Fruit fly (Drosophila melanogaster) whole organism, embryonic: ENCODE measurements around the gene nAChRalpha6.
A peak's percentile ranks its signal among the peaks of the same experiment; 100 is the strongest.

Source experiments
- Awh ChIP-seq: fragments of 200-800 bp; sonication (Bioruptor generic); IDR thresholded peaks from 2 replicates; pipeline ENCODE4, ENCODE4 v1.3.6; 2022; ENCODE audit warnings: missing biosample characterization, missing genetic modification characterization
- BtbVII ChIP-seq: fragments of 200-800 bp; sonication (Bioruptor generic); optimal IDR thresholded peaks from 3 replicates; lab custom pipeline; 2017; ENCODE audit warnings: missing biosample characterization, mild to moderate bottlenecking, missing genetic modification characterization
- CG10209 ChIP-seq: fragments of 200-800 bp; sonication (Bioruptor generic); optimal IDR thresholded peaks from 3 replicates; lab custom pipeline; 2017; ENCODE audit warnings: missing biosample characterization, mild to moderate bottlenecking, missing genetic modification characterization, missing genetic modification reagents
- CG10321 ChIP-seq: fragments of 200-800 bp; sonication (Bioruptor generic); IDR thresholded peaks from 2 replicates; pipeline ENCODE4 v1.3.6; 2022; ENCODE audit warnings: missing biosample characterization, missing genetic modification characterization
- CG12104 ChIP-seq: fragments of 200-800 bp; sonication (Bioruptor generic); optimal IDR thresholded peaks from 3 replicates; lab custom pipeline; 2016; ENCODE audit warnings: missing biosample characterization, missing genetic modification characterization
- CG12942 ChIP-seq: fragments of 200-800 bp; sonication (Bioruptor generic); optimal IDR thresholded peaks from 3 replicates; lab custom pipeline; 2016; ENCODE audit warnings: missing biosample characterization, missing genetic modification characterization
- CG14050 ChIP-seq: fragments of 200-800 bp; sonication (Bioruptor generic); IDR thresholded peaks from 3 replicates; pipeline ENCODE4 v1.3.6; 2022; ENCODE audit warnings: missing biosample characterization, missing genetic modification characterization
- CG1832 ChIP-seq: fragments of 200-800 bp; sonication (Bioruptor generic); optimal IDR thresholded peaks from 2 replicates; lab custom pipeline; 2017; ENCODE audit warnings: missing biosample characterization, mild to moderate bottlenecking, missing genetic modification characterization, inconsistent platforms
- CG18476 ChIP-seq: fragments of 200-800 bp; sonication (Bioruptor generic); optimal IDR thresholded peaks from 2 replicates; lab custom pipeline; 2016; ENCODE audit warnings: missing biosample characterization, mild to moderate bottlenecking, missing genetic modification characterization
- CG2678 ChIP-seq: fragments of 200-800 bp; sonication (Bioruptor generic); optimal IDR thresholded peaks from 3 replicates; lab custom pipeline; 2019; ENCODE audit warnings: missing biosample characterization, mild to moderate bottlenecking, missing genetic modification characterization, moderate library complexity
- CG31388 ChIP-seq: fragments of 200-800 bp; sonication (Bioruptor generic); optimal IDR thresholded peaks from 2 replicates; lab custom pipeline; 2016; ENCODE audit warnings: missing biosample characterization, missing genetic modification characterization
- CG32767 ChIP-seq: fragments of 200-800 bp; sonication (Bioruptor generic); IDR thresholded peaks from 2 replicates; pipeline ENCODE4 v1.3.6; 2022; ENCODE audit warnings: missing biosample characterization, missing genetic modification characterization
- CG42726 ChIP-seq: fragments of 200-800 bp; sonication (Bioruptor generic); IDR thresholded peaks from 2 replicates; pipeline ENCODE4 v1.3.6; 2022; ENCODE audit warnings: missing biosample characterization, missing genetic modification characterization; ENCODE audit not compliant: partially characterized antibody
- CG4328 ChIP-seq: fragments of 200-800 bp; sonication (Bioruptor generic); optimal IDR thresholded peaks from 3 replicates; lab custom pipeline; 2017; ENCODE audit warnings: missing biosample characterization, missing genetic modification reagents, missing genetic modification characterization
- CG8089 ChIP-seq: fragments of 200-800 bp; sonication (Bioruptor generic); optimal IDR thresholded peaks from 3 replicates; lab custom pipeline; 2016; ENCODE audit warnings: missing biosample characterization, missing genetic modification characterization
- CG8944 ChIP-seq: fragments of 200-800 bp; sonication (Bioruptor generic); optimal IDR thresholded peaks from 3 replicates; lab custom pipeline; 2016; ENCODE audit warnings: missing biosample characterization, missing genetic modification characterization
- CG9797 ChIP-seq: fragments of 200-800 bp; sonication (Bioruptor generic); optimal IDR thresholded peaks from 3 replicates; lab custom pipeline; 2018; ENCODE audit warnings: missing biosample characterization, mild to moderate bottlenecking, missing genetic modification characterization
- CG9932 ChIP-seq: fragments of 200-800 bp; sonication (Bioruptor generic); IDR thresholded peaks from 2 replicates; pipeline ENCODE4 v1.3.6; 2022; ENCODE audit warnings: missing biosample characterization, missing genetic modification characterization
- Dfd ChIP-seq, 2 experiments: fragments of >200 bp; optimal IDR thresholded peaks; 2 replicates each; lab custom pipeline; 2017; ENCODE audit warnings: missing biosample characterization in 2 of 2, missing genetic modification characterization in 2 of 2
- Dref ChIP-seq: fragments of 200-800 bp; sonication (Bioruptor generic); IDR thresholded peaks from 2 replicates; pipeline ENCODE4 v1.3.6; 2022; ENCODE audit warnings: missing biosample characterization, missing genetic modification characterization
- H2.0 ChIP-seq: fragments of 200-800 bp; sonication (Bioruptor generic); IDR thresholded peaks from 2 replicates; pipeline ENCODE4 v1.3.6; 2022; ENCODE audit warnings: missing biosample characterization, missing genetic modification characterization
- Hey ChIP-seq: fragments of 200-800 bp; sonication (Bioruptor generic); optimal IDR thresholded peaks from 3 replicates; lab custom pipeline; 2018; ENCODE audit warnings: missing biosample characterization, mild to moderate bottlenecking, missing genetic modification characterization
- Hmx ChIP-seq: fragments of 200-800 bp; sonication (Bioruptor generic); optimal IDR thresholded peaks from 2 replicates; lab custom pipeline; 2016; ENCODE audit warnings: missing biosample characterization, missing genetic modification characterization
- Kr ChIP-seq: fragments of 200-800 bp; sonication (Bioruptor generic); optimal IDR thresholded peaks from 2 replicates; lab custom pipeline; 2017; ENCODE audit warnings: missing biosample characterization, mild to moderate bottlenecking, missing genetic modification characterization
- MTF-1 ChIP-seq: fragments of 200-800 bp; sonication (Bioruptor generic); optimal IDR thresholded peaks from 2 replicates; lab custom pipeline; 2018; ENCODE audit warnings: missing biosample characterization, mild to moderate bottlenecking, missing genetic modification characterization, borderline replicate concordance
- Myb ChIP-seq: fragments of 200-800 bp; sonication (Bioruptor generic); optimal IDR thresholded peaks from 2 replicates; lab custom pipeline; 2016; ENCODE audit warnings: missing biosample characterization, missing genetic modification characterization
- Neu2 ChIP-seq: fragments of 200-800 bp; sonication (Bioruptor generic); optimal IDR thresholded peaks from 3 replicates; lab custom pipeline; 2016; ENCODE audit warnings: missing biosample characterization, missing genetic modification characterization, borderline replicate concordance
- Nf-YB ChIP-seq: fragments of 200-800 bp; sonication (Bioruptor generic); optimal IDR thresholded peaks from 3 replicates; lab custom pipeline; 2019; ENCODE audit warnings: missing biosample characterization, mild to moderate bottlenecking, missing genetic modification characterization, moderate library complexity
- Opbp ChIP-seq: fragments of 200-800 bp; sonication (Bioruptor generic); IDR thresholded peaks from 3 replicates; pipeline ENCODE4 v1.3.6; 2022; ENCODE audit warnings: missing biosample characterization, missing genetic modification characterization; ENCODE audit not compliant: partially characterized antibody
- Rx ChIP-seq: fragments of 200-800 bp; sonication (Bioruptor generic); IDR thresholded peaks from 2 replicates; pipeline ENCODE4 v1.3.6; 2022; ENCODE audit warnings: missing biosample characterization, missing genetic modification characterization
- Taf1 ChIP-seq: fragments of 200-800 bp; sonication (Bioruptor generic); IDR thresholded peaks from 2 replicates; pipeline ENCODE4 v1.3.6; 2022; ENCODE audit warnings: missing biosample characterization, missing genetic modification characterization
- ara ChIP-seq: fragments of 200-800 bp; sonication (Bioruptor generic); IDR thresholded peaks from 2 replicates; pipeline ENCODE4 v1.3.6; 2022; ENCODE audit warnings: missing biosample characterization, missing genetic modification characterization
- az2 ChIP-seq: fragments of 200-800 bp; sonication (Bioruptor generic); optimal IDR thresholded peaks from 3 replicates; lab custom pipeline; 2016; ENCODE audit warnings: missing biosample characterization, missing genetic modification characterization
- bbx ChIP-seq: fragments of 200-800 bp; sonication (Bioruptor generic); IDR thresholded peaks from 2 replicates; pipeline ENCODE4 v1.3.6; 2022; ENCODE audit warnings: missing biosample characterization, missing genetic modification characterization; ENCODE audit not compliant: partially characterized antibody
- cad ChIP-seq: fragments of >200 bp; optimal IDR thresholded peaks from 2 replicates; lab custom pipeline; 2017; ENCODE audit warnings: missing biosample characterization, missing genetic modification characterization
- cg ChIP-seq: fragments of 200-800 bp; sonication (Bioruptor generic); optimal IDR thresholded peaks from 3 replicates; lab custom pipeline; 2019; ENCODE audit warnings: missing biosample characterization, mild to moderate bottlenecking, missing genetic modification characterization, moderate library complexity
- chif ChIP-seq, 2 experiments: fragments of 200-800 bp; sonication (Bioruptor generic); optimal IDR thresholded peaks; 3 replicates each; lab custom pipeline; 2016; ENCODE audit warnings: missing biosample characterization in 2 of 2, missing genetic modification characterization in 2 of 2
- cwo ChIP-seq: fragments of 200-800 bp; sonication (Bioruptor generic); optimal IDR thresholded peaks from 3 replicates; lab custom pipeline; 2017; ENCODE audit warnings: missing biosample characterization, missing genetic modification characterization, mild to moderate bottlenecking, moderate library complexity, missing genetic modification reagents
- fd102C ChIP-seq: fragments of 200-800 bp; sonication (Bioruptor generic); optimal IDR thresholded peaks from 2 replicates; lab custom pipeline; 2018; ENCODE audit warnings: missing biosample characterization, mild to moderate bottlenecking, missing genetic modification characterization, moderate library complexity
- fu2 ChIP-seq: fragments of 200-800 bp; sonication (Bioruptor generic); optimal IDR thresholded peaks from 2 replicates; lab custom pipeline; 2016; ENCODE audit warnings: missing biosample characterization, missing genetic modification characterization
- her ChIP-seq: fragments of 200-800 bp; sonication (Bioruptor generic); optimal IDR thresholded peaks from 2 replicates; lab custom pipeline; 2016; ENCODE audit warnings: missing biosample characterization, missing genetic modification characterization
- jing ChIP-seq: fragments of 200-800 bp; sonication (Bioruptor generic); optimal IDR thresholded peaks from 2 replicates; lab custom pipeline; 2018; ENCODE audit warnings: missing biosample characterization, mild to moderate bottlenecking, missing genetic modification characterization
- ken ChIP-seq: fragments of 200-800 bp; sonication (Bioruptor generic); IDR thresholded peaks from 3 replicates; pipeline ENCODE4 v1.3.6; 2022; ENCODE audit warnings: missing biosample characterization, missing genetic modification characterization
- onecut ChIP-seq: fragments of 200-800 bp; sonication (Bioruptor generic); IDR thresholded peaks from 2 replicates; pipeline ENCODE4 v1.3.6; 2022; ENCODE audit warnings: missing biosample characterization, missing genetic modification characterization
- pb ChIP-seq: fragments of 200-800 bp; sonication (Bioruptor generic); optimal IDR thresholded peaks from 3 replicates; lab custom pipeline; 2016; ENCODE audit warnings: missing biosample characterization, missing genetic modification characterization
- peb ChIP-seq: fragments of 200-800 bp; sonication (Bioruptor generic); IDR thresholded peaks from 2 replicates; pipeline ENCODE4 v1.3.6; 2022; ENCODE audit warnings: missing biosample characterization, missing genetic modification characterization
- pfk ChIP-seq: fragments of 200-800 bp; sonication (Bioruptor generic); optimal IDR thresholded peaks from 2 replicates; lab custom pipeline; 2018; ENCODE audit warnings: missing biosample characterization, mild to moderate bottlenecking, missing genetic modification characterization, moderate library complexity
- rib ChIP-seq: fragments of 200-800 bp; sonication (Bioruptor generic); IDR thresholded peaks from 2 replicates; pipeline ENCODE4 v1.3.6; 2022; ENCODE audit warnings: missing biosample characterization, missing genetic modification characterization
- slou ChIP-seq: fragments of 200-800 bp; sonication (Bioruptor generic); optimal IDR thresholded peaks from 3 replicates; lab custom pipeline; 2016; ENCODE audit warnings: missing biosample characterization, missing genetic modification characterization
- trh ChIP-seq: fragments of 200-800 bp; sonication (Bioruptor generic); optimal IDR thresholded peaks from 2 replicates; lab custom pipeline; 2016; ENCODE audit warnings: missing biosample characterization, missing genetic modification characterization
- usp ChIP-seq: fragments of >200 bp; optimal IDR thresholded peaks from 2 replicates; lab custom pipeline; 2017; ENCODE audit warnings: missing biosample characterization, missing genetic modification characterization
- wdn ChIP-seq: fragments of 200-800 bp; sonication (Bioruptor generic); IDR thresholded peaks from 2 replicates; pipeline ENCODE4 v1.3.6; 2022; ENCODE audit warnings: missing biosample characterization, missing genetic modification characterization

Gene nAChRalpha6

DNA sequence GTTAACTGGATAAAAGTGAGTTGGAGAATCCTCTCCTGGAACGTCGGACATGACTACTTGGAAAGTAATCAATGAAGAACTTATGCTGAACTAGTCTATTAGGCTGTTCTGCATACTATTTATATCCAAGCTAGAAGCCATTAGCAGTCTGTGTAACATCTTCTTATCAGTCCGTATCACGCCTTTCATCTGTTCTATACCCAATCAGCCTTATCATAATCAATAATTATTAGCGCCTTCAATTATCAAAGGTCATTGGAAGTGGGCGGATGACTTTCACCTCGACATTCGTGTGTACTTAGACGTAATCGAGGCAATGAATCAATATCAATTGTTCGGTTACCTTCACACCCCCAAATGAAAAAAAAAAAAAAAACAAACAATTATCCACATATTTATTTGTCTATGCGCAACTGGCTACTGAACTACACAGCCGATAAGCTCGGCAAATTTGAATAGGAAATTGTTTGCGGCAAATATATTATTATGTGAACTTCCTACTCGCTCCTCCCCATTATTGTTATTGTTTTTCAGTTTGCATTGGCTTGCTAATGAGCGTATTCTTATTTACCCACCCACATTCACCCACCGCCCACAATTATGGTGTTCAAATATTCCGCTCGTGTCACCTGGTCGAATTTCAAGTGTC is 110.9 kb downstream of the nAChRalpha6 start, which contains the start of the genes ppk11 and ppk16 (continued):
- TF ChIP-seq CG12942 (GFP tag; lab: Kevin White, UChicago) (no peak), CG31388 (no peak), Neu2 (GFP tag; lab: Kevin White, UChicago) (no peak), trh (no peak), CG8089 (GFP tag; lab: Kevin White, UChicago) (no peak), bbx (GFP tag; lab: Robert Waterston, UW) (no peak), Dref (no peak), cad (GFP tag; lab: Kevin White, UChicago) (no peak), Rx (GFP tag; lab: Robert Waterston, UW) (no peak), usp (GFP tag; lab: Kevin White, UChicago) (no peak), CG8944 (no peak), Taf1 (no peak), CG1832 (GFP tag; lab: Kevin White, UChicago) (no peak), CG9797 (GFP tag; lab: Kevin White, UChicago) (no peak), pb (GFP tag; lab: Kevin White, UChicago) (no peak), CG18476 (GFP tag; lab: Kevin White, UChicago) (no peak), Hmx (GFP tag; lab: Kevin White, UChicago) (no peak), Nf-YB (GFP tag; lab: Kevin White, UChicago) (no peak), Dfd (GFP tag; optimal IDR thresholded peaks at IDR 0.05; lab: Kevin White, UChicago) (no peak), wdn (GFP tag; lab: Robert Waterston, UW) (no peak), CG14050 (GFP tag; lab: Robert Waterston, UW) (no peak), CG10321 (no peak), Opbp (no peak), Hey (tag; lab: Kevin White, UChicago) (no peak), cwo (GFP tag; lab: Kevin White, UChicago) (no peak), az2 (no peak), Myb (no peak), BtbVII (GFP tag; lab: Kevin White, UChicago) (peak; percentile 15), H2.0 (GFP tag; lab: Robert Waterston, UW) (no peak), CG10209 (peak; percentile 53), jing (GFP tag; lab: Kevin White, UChicago) (no peak), chif (GFP tag; optimal IDR thresholded peaks at IDR 0.05; lab: Kevin White, UChicago) (peak; percentile 3 to 19), onecut (GFP tag; lab: Robert Waterston, UW) (no peak), cg (no peak), MTF-1 (GFP tag; lab: Kevin White, UChicago) (no peak), peb (GFP tag; lab: Robert Waterston, UW) (no peak), her (GFP tag; lab: Kevin White, UChicago) (no peak), ken (no peak), Kr (GFP tag; lab: Kevin White, UChicago) (no peak), rib (GFP tag; lab: Robert Waterston, UW) (no peak), fu2 (GFP tag; lab: Kevin White, UChicago) (no peak), CG12104 (GFP tag; lab: Kevin White, UChicago) (no peak), slou (GFP tag; lab: Kevin White, UChicago) (no peak), CG32767 (GFP tag; lab: Robert Waterston, UW) (no peak), CG42726 (GFP tag; lab: Robert Waterston, UW) (no peak), Awh (GFP tag; lab: Robert Waterston, UW) (no peak), fd102C (GFP tag; lab: Kevin White, UChicago) (no peak), ara (GFP tag; lab: Robert Waterston, UW) (0 out of 2 replicates have a peak, but pooled peaks have one; percentile 39), pfk (GFP tag; lab: Kevin White, UChicago) (no peak), CG9932 (GFP tag; lab: Robert Waterston, UW) (no peak), CG4328 (no peak), CG2678 (tag; lab: Kevin White, UChicago) (peak; percentile 60)
